Fruit fly (Drosophila melanogaster) whole organism, wandering third instar larva: Measurements from ENCODE around the gene CG14841.
A peak's percentile ranks its signal among the peaks of the same experiment; 100 is the strongest.

ENCODE experiments used
- Abd-B ChIP-seq: fragments of >200 bp; optimal IDR thresholded peaks from 2 replicates; lab custom pipeline; 2017; ENCODE audit warnings: missing biosample characterization, missing genetic modification characterization
- CG9705 ChIP-seq: fragments of 200-800 bp; sonication (Bioruptor generic); optimal IDR thresholded peaks from 2 replicates; lab custom pipeline; 2018; ENCODE audit warnings: missing biosample characterization, mild to moderate bottlenecking, missing genetic modification characterization
- Dif ChIP-seq: fragments of 200-275, 200-300 bp; sonication (Bioruptor generic); optimal IDR thresholded peaks from 2 replicates; lab custom pipeline; 2018; ENCODE audit warnings: missing biosample characterization, missing genetic modification characterization; ENCODE audit not compliant: partially characterized antibody
- GATAd ChIP-seq: sonication (Bioruptor generic); optimal IDR thresholded peaks from 2 replicates; lab custom pipeline; 2016; ENCODE audit warnings: missing biosample characterization, missing genetic modification characterization
- HLH106 ChIP-seq: fragments of 200-800 bp; optimal IDR thresholded peaks from 3 replicates; lab custom pipeline; 2019; ENCODE audit warnings: missing biosample characterization, mild to moderate bottlenecking, missing genetic modification characterization, moderate library complexity
- Hr78 ChIP-seq: fragments of >200 bp; optimal IDR thresholded peaks from 2 replicates; lab custom pipeline; 2017; ENCODE audit warnings: missing biosample characterization, missing genetic modification characterization
- Hr83 ChIP-seq: fragments of 200-300 bp; sonication (Bioruptor generic); optimal IDR thresholded peaks from 2 replicates; lab custom pipeline; 2016; ENCODE audit warnings: missing biosample characterization, mild to moderate bottlenecking, missing genetic modification characterization, moderate library complexity; ENCODE audit not compliant: poor library complexity, severe bottlenecking
- Jra ChIP-seq: sonication (Bioruptor generic); optimal IDR thresholded peaks from 2 replicates; lab custom pipeline; 2016; ENCODE audit warnings: missing biosample characterization, missing genetic modification characterization
- Mio ChIP-seq: sonication (Bioruptor generic); optimal IDR thresholded peaks from 2 replicates; lab custom pipeline; 2016; ENCODE audit warnings: missing biosample characterization, missing genetic modification characterization
- Myc ChIP-seq: fragments of >200 bp; optimal IDR thresholded peaks from 2 replicates; lab custom pipeline; 2017
- N ChIP-seq: fragments of >200 bp; optimal IDR thresholded peaks from 2 replicates; lab custom pipeline; 2018; ENCODE audit warnings: missing biosample characterization, missing external identifiers, missing genetic modification characterization
- OdsH ChIP-seq: fragments of 200-800 bp; sonication (Bioruptor generic); optimal IDR thresholded peaks from 2 replicates; lab custom pipeline; 2016; ENCODE audit warnings: missing biosample characterization, mild to moderate bottlenecking, missing genetic modification characterization
- Rel ChIP-seq, 2 experiments: fragments of 200-800 bp; sonication (Bioruptor generic) in 1 of 2; optimal IDR thresholded peaks; 2 replicates in 1 of 2; 3 replicates in 1 of 2; lab custom pipeline; 2016 to 2019; ENCODE audit warnings: mild to moderate bottlenecking in 2 of 2, missing biosample characterization in 2 of 2, missing genetic modification characterization in 2 of 2, moderate library complexity in 1 of 2
- Sp1 ChIP-seq: fragments of 200-800 bp; sonication (Bioruptor generic); optimal IDR thresholded peaks from 3 replicates; lab custom pipeline; 2019; ENCODE audit warnings: missing biosample characterization, mild to moderate bottlenecking, missing genetic modification characterization, moderate library complexity
- br ChIP-seq: fragments of 200-800 bp; sonication (Bioruptor generic); optimal IDR thresholded peaks from 2 replicates; lab custom pipeline; 2016; ENCODE audit warnings: missing biosample characterization, missing genetic modification characterization
- brk ChIP-seq: fragments of 200-800 bp; sonication (Bioruptor generic); optimal IDR thresholded peaks from 2 replicates; lab custom pipeline; 2016; ENCODE audit warnings: missing biosample characterization, mild to moderate bottlenecking, missing genetic modification characterization
- dl ChIP-seq, 2 experiments: fragments of 175-275, 200-275 bp in 1 of 2; fragments of 200-275 bp in 1 of 2; sonication (Bioruptor generic); optimal IDR thresholded peaks; lab custom pipeline; 2018; ENCODE audit warnings: mild to moderate bottlenecking in 2 of 2, missing biosample characterization in 2 of 2, missing genetic modification characterization in 2 of 2, moderate library complexity in 2 of 2; ENCODE audit not compliant: partially characterized antibody in 2 of 2, insufficient read depth in 1 of 2
- ey ChIP-seq: fragments of 200-800 bp; sonication (Bioruptor generic); optimal IDR thresholded peaks from 2 replicates; lab custom pipeline; 2016; ENCODE audit warnings: missing biosample characterization, missing genetic modification characterization
- foxo ChIP-seq, 2 experiments: fragments of 200-800 bp; sonication (Bioruptor generic); optimal IDR thresholded peaks; 2 replicates in 1 of 2; 3 replicates in 1 of 2; lab custom pipeline; 2016 to 2017; ENCODE audit warnings: missing biosample characterization in 2 of 2, missing genetic modification characterization in 2 of 2
- fru ChIP-seq: fragments of 200-800 bp; sonication (Bioruptor generic); optimal IDR thresholded peaks from 3 replicates; lab custom pipeline; 2016; ENCODE audit warnings: missing biosample characterization, mild to moderate bottlenecking, missing genetic modification characterization
- h ChIP-seq: fragments of 200-800 bp; sonication (Bioruptor generic); optimal IDR thresholded peaks from 3 replicates; lab custom pipeline; 2016; ENCODE audit warnings: missing biosample characterization, mild to moderate bottlenecking, missing genetic modification characterization
- jim ChIP-seq: fragments of 175-275, 200-325 bp; sonication (Bioruptor generic); optimal IDR thresholded peaks from 2 replicates; lab custom pipeline; 2016; ENCODE audit warnings: missing biosample characterization, mild to moderate bottlenecking, missing genetic modification characterization
- lola ChIP-seq: fragments of >200 bp; optimal IDR thresholded peaks from 2 replicates; lab custom pipeline; 2017; ENCODE audit warnings: missing biosample characterization, missing genetic modification characterization
- pan ChIP-seq: fragments of >200 bp; optimal IDR thresholded peaks from 2 replicates; lab custom pipeline; 2017
- psq ChIP-seq: fragments of 200-800 bp; sonication (Bioruptor generic); optimal IDR thresholded peaks from 3 replicates; lab custom pipeline; 2017; ENCODE audit warnings: missing biosample characterization, mild to moderate bottlenecking, missing genetic modification characterization, moderate library complexity
- sage ChIP-seq: fragments of 200-800 bp; sonication (Bioruptor generic); optimal IDR thresholded peaks from 2 replicates; lab custom pipeline; 2016; ENCODE audit warnings: missing biosample characterization, mild to moderate bottlenecking, missing genetic modification characterization
- sv ChIP-seq: fragments of 200-800 bp; sonication (Bioruptor generic); optimal IDR thresholded peaks from 3 replicates; lab custom pipeline; 2016; ENCODE audit warnings: missing biosample characterization, missing genetic modification characterization
- usp ChIP-seq: fragments of >200 bp; optimal IDR thresholded peaks from 2 replicates; lab custom pipeline; 2017; ENCODE audit warnings: missing biosample characterization, missing genetic modification characterization

CG14841 gene

DNA sequence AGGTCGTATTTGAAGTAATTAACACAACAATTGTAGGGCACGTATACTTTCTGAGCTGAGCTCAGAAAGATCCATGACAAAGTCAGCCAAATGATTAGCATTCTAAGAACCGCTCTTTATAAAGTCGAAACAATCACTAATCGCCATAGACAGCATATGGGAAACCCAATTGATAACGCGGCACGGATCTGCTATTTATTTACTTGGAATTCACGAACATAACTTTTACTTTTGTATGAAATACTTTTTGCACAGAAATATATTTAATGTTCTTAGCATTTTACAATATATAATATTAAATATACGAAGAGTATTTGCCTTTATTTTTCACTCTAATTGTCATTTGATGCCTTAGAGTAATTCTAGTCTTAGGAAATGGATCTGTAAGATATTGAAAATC is 17.6 kb downstream of the CG14841 start, which contains the start of gene CG43291:
Gene CG43291 (minus strand): TSS at position 101 of the 400 bp plus-strand sequence.
- TF ChIP-seq GATAd: no peak
- no peak for TF ChIP-seq h (GFP tag; lab: Kevin White, UChicago)

DNA sequence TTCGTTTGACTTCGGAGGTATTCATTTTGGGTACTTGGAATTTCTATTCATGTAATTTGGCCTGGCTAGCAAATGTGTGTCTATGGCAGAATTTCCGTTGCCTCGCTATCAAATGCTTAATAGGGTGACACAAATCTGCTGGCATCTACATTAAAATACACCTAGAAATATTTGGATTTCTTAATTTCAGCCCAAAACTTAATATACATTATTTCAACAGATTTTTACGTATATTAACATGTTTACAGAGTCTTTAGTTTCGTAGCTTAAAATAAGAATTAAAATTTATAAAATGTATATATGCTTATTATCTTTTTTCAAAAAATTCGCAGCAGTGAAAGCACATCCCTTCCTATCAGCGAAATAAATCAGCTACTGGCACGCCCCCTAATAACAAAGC is 33.2 kb downstream of the CG14841 start, which contains the start of gene CG9624:
Gene CG9624 (minus strand): TSS at position 101 of the 400 bp plus-strand sequence.
- TF ChIP-seq Sp1 (GFP tag; lab: Kevin White, UChicago) (no peak), br (no peak), OdsH (GFP tag; lab: Kevin White, UChicago) (no peak), sage (GFP tag; lab: Kevin White, UChicago) (no peak), sv (GFP tag; lab: Kevin White, UChicago) (no peak)

DNA sequence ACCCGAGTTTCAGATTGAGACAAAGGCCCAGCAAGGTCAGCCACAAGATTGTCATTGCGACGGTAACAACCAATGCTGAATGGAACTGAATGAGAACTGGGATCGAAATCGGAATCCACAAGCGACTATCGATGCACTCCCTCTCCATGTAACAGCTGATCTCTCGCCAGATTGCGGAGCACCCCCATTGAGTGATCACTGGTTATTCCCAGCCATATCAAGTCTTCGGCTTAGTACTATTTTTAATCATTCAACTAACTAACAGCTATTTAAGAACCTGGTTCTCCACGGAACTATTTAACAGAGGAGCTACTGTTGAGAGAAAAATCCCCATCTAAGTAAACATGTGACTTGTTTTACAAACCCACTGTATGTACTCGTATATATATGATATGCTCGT is 35.6 kb downstream of the CG14841 start, which contains the start of gene CG9631:
Gene CG9631 (minus strand): TSS at position 101 of the 400 bp plus-strand sequence.
- TF ChIP-seq CG9705 (GFP tag; lab: Kevin White, UChicago): no peak
- TF ChIP-seq Dif (GFP tag; lab: Kevin White, UChicago): no peak
- TF ChIP-seq foxo (GFP tag; optimal IDR thresholded peaks at IDR 0.05; lab: Kevin White, UChicago): no peak
- no peak for TF ChIP-seq Myc (lab: Kevin White, UChicago)
- TF ChIP-seq brk (GFP tag; lab: Kevin White, UChicago): no peak
- TF ChIP-seq Jra: no peak
- TF ChIP-seq, all 38 proteins: peak for 0

DNA sequence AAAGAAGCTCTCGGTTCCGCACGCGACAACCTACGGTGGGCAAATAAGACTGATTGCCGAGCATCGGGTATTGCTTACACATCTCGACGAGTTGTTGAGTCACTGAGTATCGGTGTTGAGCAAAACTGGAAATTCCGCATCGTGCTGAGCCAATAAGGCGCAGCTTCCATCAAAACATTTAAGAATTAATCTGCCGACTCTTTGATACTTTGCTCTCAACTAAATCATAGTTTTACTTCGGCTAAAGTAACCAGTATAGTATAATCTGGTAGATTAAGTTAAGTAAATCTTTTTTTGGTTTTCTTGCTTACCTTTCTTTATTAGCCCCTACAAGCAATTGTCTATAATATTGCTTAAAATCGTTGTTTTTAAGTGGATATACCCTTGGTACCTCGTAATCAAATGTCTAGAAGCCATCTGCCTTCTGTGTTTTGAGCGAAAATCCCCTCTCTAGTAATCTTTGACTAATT is 38.1 kb downstream of the CG14841 start, which contains the start of gene Sp212:
Gene Sp212 (minus strand): TSS at position 51 of the 470 bp plus-strand sequence.
- TF ChIP-seq foxo (GFP tag; optimal IDR thresholded peaks at IDR 0.05; lab: Kevin White, UChicago): peak in 1 of 2 experiments; percentile 0
- no peak for TF ChIP-seq Mio (GFP tag; lab: Kevin White, UChicago)

DNA sequence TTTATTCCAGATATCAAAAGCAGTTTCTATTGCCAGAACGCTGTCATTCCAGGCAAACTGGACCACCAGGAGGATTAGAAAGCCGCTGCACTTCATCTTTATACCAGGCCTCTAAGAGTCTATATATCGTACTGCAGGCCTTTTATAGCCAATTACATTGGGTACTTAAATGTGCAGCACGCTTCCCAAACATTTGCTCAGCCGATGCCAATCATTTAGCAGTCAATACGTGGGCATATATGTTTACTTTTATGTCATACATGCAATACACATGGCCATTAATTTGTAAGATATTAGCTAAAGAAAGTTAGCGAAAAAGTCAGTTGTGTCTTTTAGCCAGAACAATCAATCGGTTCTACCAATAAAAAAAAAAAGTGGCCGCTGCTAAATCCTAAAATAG is 40.7 kb downstream of the CG14841 start, which contains the start of gene CG33109:
Gene CG33109 (minus strand): TSS at position 101 of the 400 bp plus-strand sequence.
- TF ChIP-seq usp (GFP tag; lab: Kevin White, UChicago) (no peak), foxo (GFP tag; optimal IDR thresholded peaks at IDR 0.05; lab: Kevin White, UChicago) (no peak), brk (GFP tag; lab: Kevin White, UChicago) (no peak), jim (GFP tag; lab: Kevin White, UChicago) (no peak), sv (GFP tag; lab: Kevin White, UChicago) (no peak), Hr83 (GFP tag; lab: Kevin White, UChicago) (no peak), dl (GFP tag; optimal IDR thresholded peaks at IDR 0.05; lab: Kevin White, UChicago; ENCODE audit: insufficient read depth in 1 of 2, partially characterized antibody in 2 of 2) (no peak), fru (GFP tag; lab: Kevin White, UChicago) (no peak), N (GFP tag; lab: Kevin White, UChicago) (no peak), lola (GFP tag; lab: Kevin White, UChicago) (no peak), Rel (GFP tag; optimal IDR thresholded peaks at IDR 0.05; lab: Kevin White, UChicago) (no peak), Rel (tag; optimal IDR thresholded peaks at IDR 0.05; lab: Kevin White, UChicago) (no peak), br (no peak), ey (GFP tag; lab: Kevin White, UChicago) (no peak), pan (lab: Kevin White, UChicago) (no peak), Abd-B (GFP tag; lab: Kevin White, UChicago) (no peak), Hr78 (GFP tag; lab: Kevin White, UChicago) (no peak)

DNA sequence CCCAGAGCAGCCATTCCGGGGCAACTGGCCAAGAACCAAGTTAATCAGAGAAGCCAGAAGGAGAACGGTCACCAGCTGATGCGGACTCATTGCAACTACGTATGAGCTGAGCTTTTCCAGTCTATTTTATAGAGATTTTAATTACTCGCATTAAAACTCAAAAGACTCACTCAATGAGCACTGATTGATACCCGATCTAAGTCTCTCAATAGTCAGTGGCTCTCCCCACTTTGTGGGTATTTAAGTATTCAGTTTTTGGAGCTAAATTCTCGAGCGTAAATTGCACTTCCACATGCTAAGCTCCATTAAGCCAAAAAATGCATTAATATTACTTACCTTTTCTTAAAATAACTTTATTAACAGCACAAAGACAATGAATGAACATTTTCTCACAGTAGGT is 42.1 kb downstream of the CG14841 start, which contains the start of gene CG31326:
Gene CG31326 (minus strand): TSS at position 101 of the 400 bp plus-strand sequence.
- TF ChIP-seq sv (GFP tag; lab: Kevin White, UChicago): no peak
- no peak for TF ChIP-seq Hr83 (GFP tag; lab: Kevin White, UChicago)
- TF ChIP-seq HLH106 (tag; lab: Kevin White, UChicago): no peak
- TF ChIP-seq h (GFP tag; lab: Kevin White, UChicago): no peak
- no peak for TF ChIP-seq Abd-B (GFP tag; lab: Kevin White, UChicago)
- TF ChIP-seq Rel (GFP tag; optimal IDR thresholded peaks at IDR 0.05; lab: Kevin White, UChicago): no peak
- TF ChIP-seq Rel (tag; optimal IDR thresholded peaks at IDR 0.05; lab: Kevin White, UChicago): no peak
- no peak for TF ChIP-seq psq
